Worm (Caenorhabditis elegans) whole organism, L1 larva: Measurements from ENCODE around the gene sri-1.

Source experiments
- C16A3.4 ChIP-seq: fragments of 150-350 bp; optimal IDR thresholded peaks from 2 replicates; lab custom pipeline; 2014; ENCODE audit warnings: missing biosample characterization, missing genetic modification characterization
- C34B4.2 ChIP-seq: sonication (generic microtip); optimal IDR thresholded peaks from 2 replicates; lab custom pipeline; 2017; ENCODE audit warnings: mild to moderate bottlenecking, missing genetic modification characterization, missing compliant biosample characterization
- aly-2 ChIP-seq: fragments of 150-350 bp; optimal IDR thresholded peaks from 2 replicates; lab custom pipeline; 2014; ENCODE audit warnings: missing biosample characterization, missing genetic modification characterization
- ama-1 ChIP-seq: fragments of 150-350 bp; optimal IDR thresholded peaks from 2 replicates; lab custom pipeline; 2014
- blmp-1 ChIP-seq: fragments of 150-350 bp; optimal IDR thresholded peaks from 2 replicates; lab custom pipeline; 2014; ENCODE audit warnings: missing biosample characterization, missing genetic modification characterization
- ceh-63 ChIP-seq: fragments of 200-800 bp; sonication (Bioruptor generic); optimal IDR thresholded peaks from 2 replicates; lab custom pipeline; 2018; ENCODE audit warnings: mild to moderate bottlenecking, missing genetic modification characterization, missing compliant biosample characterization
- ceh-82 ChIP-seq, 3 experiments: fragments of 150-350 bp in 1 of 3; sonication (generic microtip) in 2 of 3; optimal IDR thresholded peaks; 2 replicates each; lab custom pipeline; 2014 to 2017; ENCODE audit warnings: missing biosample characterization in 3 of 3, missing genetic modification characterization in 3 of 3
- ceh-90 ChIP-seq: sonication (generic microtip); optimal IDR thresholded peaks from 2 replicates; lab custom pipeline; 2016; ENCODE audit warnings: missing genetic modification characterization, missing compliant biosample characterization
- ces-1 ChIP-seq: fragments of 150-350 bp; optimal IDR thresholded peaks from 2 replicates; lab custom pipeline; 2014; ENCODE audit warnings: missing biosample characterization, missing genetic modification reagents, missing genetic modification characterization
- efl-1 ChIP-seq, 4 experiments: fragments of 150-350 bp; optimal IDR thresholded peaks in 3 of 4; peaks in 1 of 4; 1 replicate in 1 of 4; 2 replicates in 3 of 4; lab custom pipeline; 2014; ENCODE audit warnings: missing biosample characterization in 2 of 4, missing genetic modification characterization in 2 of 4, missing genetic modification reagents in 2 of 4
- egl-13 ChIP-seq: sonication (generic microtip); optimal IDR thresholded peaks from 2 replicates; lab custom pipeline; 2016; ENCODE audit warnings: missing genotype, missing genetic modification reagents, missing genetic modification characterization, missing compliant biosample characterization
- egl-27 ChIP-seq, 2 experiments: fragments of 150-350 bp in 1 of 2; sonication (generic microtip); optimal IDR thresholded peaks; 3 replicates each; lab custom pipeline; 2017 to 2018; ENCODE audit warnings: missing biosample characterization in 2 of 2, missing genetic modification characterization in 2 of 2, missing genetic modification reagents in 2 of 2
- elt-2 ChIP-seq: sonication (generic microtip); optimal IDR thresholded peaks from 2 replicates; lab custom pipeline; 2016; ENCODE audit warnings: missing genetic modification characterization, mild to moderate bottlenecking, inconsistent platforms, missing compliant biosample characterization, missing genetic modification reagents
- ets-5 ChIP-seq: fragments of 200-800 bp; sonication (Bioruptor generic); IDR thresholded peaks from 2 replicates; pipeline ENCODE4 v1.3.6; 2022; ENCODE audit warnings: missing genetic modification characterization, missing compliant biosample characterization
- fkh-4 ChIP-seq: sonication (generic microtip); optimal IDR thresholded peaks from 2 replicates; lab custom pipeline; 2016; ENCODE audit warnings: missing compliant biosample characterization, missing genetic modification characterization, borderline replicate concordance
- hlh-4 ChIP-seq: sonication (generic microtip); optimal IDR thresholded peaks from 2 replicates; lab custom pipeline; 2016; ENCODE audit warnings: mild to moderate bottlenecking, missing genetic modification characterization, missing compliant biosample characterization
- hpl-2 ChIP-seq: fragments of 150-350 bp; optimal IDR thresholded peaks from 2 replicates; lab custom pipeline; 2014; ENCODE audit warnings: missing biosample characterization, missing genetic modification reagents, missing genetic modification characterization
- isw-1 ChIP-seq: fragments of 200-800 bp; sonication (Bioruptor generic); IDR thresholded peaks from 2 replicates; pipeline ENCODE4 v1.3.6; 2022; ENCODE audit warnings: missing genetic modification characterization, missing compliant biosample characterization
- jun-1 ChIP-seq: fragments of 150-350 bp; optimal IDR thresholded peaks from 2 replicates; lab custom pipeline; 2014; ENCODE audit warnings: missing biosample characterization, missing genetic modification reagents, missing genetic modification characterization
- lin-15B ChIP-seq: fragments of 150-350 bp; sonication (generic microtip); optimal IDR thresholded peaks from 3 replicates; lab custom pipeline; 2014; ENCODE audit warnings: missing biosample characterization, missing genetic modification characterization
- lin-35 ChIP-seq, 2 experiments: fragments of 150-350 bp; optimal IDR thresholded peaks; 2 replicates each; lab custom pipeline; 2014; ENCODE audit warnings: missing biosample characterization in 2 of 2, missing genetic modification characterization in 2 of 2, missing genetic modification reagents in 2 of 2
- lir-3 ChIP-seq: sonication (generic microtip); optimal IDR thresholded peaks from 2 replicates; lab custom pipeline; 2016; ENCODE audit warnings: mild to moderate bottlenecking, missing genetic modification characterization, moderate library complexity, missing compliant biosample characterization; ENCODE audit not compliant: poor library complexity
- mdl-1 ChIP-seq, 2 experiments: fragments of 150-350 bp; optimal IDR thresholded peaks; 2 replicates each; lab custom pipeline; 2014 to 2017; ENCODE audit warnings: missing biosample characterization in 2 of 2, missing genetic modification characterization in 2 of 2, inconsistent platforms in 1 of 2
- mep-1 ChIP-seq: fragments of 150-350 bp; optimal IDR thresholded peaks from 2 replicates; lab custom pipeline; 2014; ENCODE audit warnings: missing biosample characterization, missing genetic modification characterization
- nhr-11 ChIP-seq: fragments of 150-350 bp; optimal IDR thresholded peaks from 2 replicates; lab custom pipeline; 2014; ENCODE audit warnings: missing biosample characterization, missing genetic modification characterization
- nhr-12 ChIP-seq: sonication (generic microtip); optimal IDR thresholded peaks from 2 replicates; lab custom pipeline; 2017; ENCODE audit warnings: missing biosample characterization, missing genetic modification characterization
- nhr-19 ChIP-seq: fragments of 200-800 bp; sonication (Bioruptor generic); conservative IDR thresholded peaks from 2 replicates; pipeline ENCODE4 v1.3.6; 2022; ENCODE audit warnings: missing genetic modification characterization, missing compliant biosample characterization
- nhr-237 ChIP-seq: fragments of 150-350 bp; optimal IDR thresholded peaks from 2 replicates; lab custom pipeline; 2014; ENCODE audit warnings: missing biosample characterization, missing genetic modification characterization
- nhr-28 ChIP-seq: fragments of 150-350 bp; optimal IDR thresholded peaks from 2 replicates; lab custom pipeline; 2014; ENCODE audit warnings: missing biosample characterization, missing genetic modification characterization
- nhr-71 ChIP-seq: sonication (generic microtip); optimal IDR thresholded peaks from 2 replicates; lab custom pipeline; 2016; ENCODE audit warnings: mild to moderate bottlenecking, missing genetic modification characterization, moderate library complexity, missing compliant biosample characterization
- nhr-90 ChIP-seq: sonication (generic microtip); optimal IDR thresholded peaks from 2 replicates; lab custom pipeline; 2016; ENCODE audit warnings: mild to moderate bottlenecking, missing genetic modification characterization, missing compliant biosample characterization; ENCODE audit not compliant: poor library complexity
- skn-1 ChIP-seq: fragments of 150-350 bp; optimal IDR thresholded peaks from 2 replicates; lab custom pipeline; 2014; ENCODE audit warnings: missing biosample characterization, missing genetic modification characterization
- snpc-4 ChIP-seq: fragments of 150-350 bp; optimal IDR thresholded peaks from 2 replicates; lab custom pipeline; 2014; ENCODE audit warnings: missing biosample characterization, missing genetic modification characterization
- sptf-1 ChIP-seq: fragments of 150-350 bp; optimal IDR thresholded peaks from 2 replicates; lab custom pipeline; 2014; ENCODE audit warnings: missing biosample characterization, missing genetic modification characterization
- tlp-1 ChIP-seq: fragments of 150-350 bp; optimal IDR thresholded peaks from 2 replicates; lab custom pipeline; 2014; ENCODE audit warnings: missing biosample characterization, missing genetic modification characterization
- unc-30 ChIP-seq: sonication (generic microtip); optimal IDR thresholded peaks from 2 replicates; lab custom pipeline; 2017; ENCODE audit warnings: missing biosample characterization, missing genetic modification characterization
- unc-86 ChIP-seq: sonication (generic microtip); optimal IDR thresholded peaks from 2 replicates; lab custom pipeline; 2016; ENCODE audit warnings: missing genetic modification characterization, missing compliant biosample characterization
- unc-98 ChIP-seq: fragments of 200-800 bp; sonication (Bioruptor generic); IDR thresholded peaks from 2 replicates; pipeline ENCODE4 v1.3.6; 2022; ENCODE audit warnings: missing genetic modification characterization, missing compliant biosample characterization
- xbp-1 ChIP-seq: sonication (generic microtip); optimal IDR thresholded peaks from 2 replicates; lab custom pipeline; 2016; ENCODE audit warnings: missing genetic modification characterization, missing compliant biosample characterization

The sri-1 gene

ce11 chrV:15957098-15957497, 10.3 kb downstream of the sri-1 start, which contains the start of gene F36G9.3:
TSS of gene F36G9.3 (plus strand) at chrV:15957398.
- no peak for TF ChIP-seq C34B4.2 (tag; lab: Kevin White, UChicago)

- TF ChIP-seq blmp-1 (tag; lab: Kevin White, UChicago), result no peak
- TF ChIP-seq unc-30 (tag; lab: Kevin White, UChicago), result no peak
- TF ChIP-seq aly-2 (tag; lab: Kevin White, UChicago), result no peak
- no peak for TF ChIP-seq nhr-19 (GFP tag; lab: Robert Waterston, UW)
- no peak for TF ChIP-seq nhr-28 (tag; lab: Kevin White, UChicago)
- no peak for TF ChIP-seq mdl-1 (tag; optimal IDR thresholded peaks at IDR 0.05; lab: Kevin White, UChicago)
- no peak for TF ChIP-seq ceh-90 (tag; lab: Kevin White, UChicago)
- no peak for TF ChIP-seq sptf-1 (tag; lab: Kevin White, UChicago)
These were observed 11.9 kb downstream of the sri-1 start, which contains the start of gene srh-186 for ce11 chrV:15955497-15955896. TSS of gene srh-186 (plus strand) at chrV:15955797.

ce11 chrV:15954932-15955331, 12.5 kb downstream of the sri-1 start, which contains the start of gene srw-57:
TSS of gene srw-57 (minus strand) at chrV:15955032.
- TF ChIP-seq xbp-1 (tag; lab: Kevin White, UChicago) (no peak), isw-1 (GFP tag; lab: Robert Waterston, UW) (no peak), hpl-2 (GFP tag; lab: Kevin White, UChicago) (no peak), mdl-1 (tag; optimal IDR thresholded peaks at IDR 0.05; lab: Kevin White, UChicago) (no peak), egl-13 (tag; lab: Kevin White, UChicago) (no peak), unc-98 (GFP tag; lab: Robert Waterston, UW) (no peak), ces-1 (GFP tag; lab: Kevin White, UChicago) (no peak), hlh-4 (tag; lab: Kevin White, UChicago) (no peak), unc-30 (tag; lab: Kevin White, UChicago) (no peak), nhr-71 (tag; lab: Kevin White, UChicago) (no peak), mep-1 (no peak), elt-2 (no peak), nhr-237 (tag; lab: Kevin White, UChicago) (no peak), nhr-12 (no peak), nhr-90 (tag; lab: Kevin White, UChicago) (no peak), C16A3.4 (tag; lab: Kevin White, UChicago) (no peak), lir-3 (tag; lab: Kevin White, UChicago) (no peak), nhr-11 (tag; lab: Kevin White, UChicago) (no peak), ceh-63 (GFP tag; lab: Kevin White, UChicago) (no peak)

- TF ChIP-seq ama-1 (lab: Kevin White, UChicago) (no peak), ceh-90 (tag; lab: Kevin White, UChicago) (no peak), lin-15B (tag; lab: Kevin White, UChicago) (no peak), efl-1 (optimal IDR thresholded peaks at IDR 0.05; lab: Kevin White, UChicago) (no peak), efl-1 (GFP tag; optimal IDR thresholded peaks at IDR 0.05 in 1 of 2; lab: Kevin White, UChicago) (peak in 1 of 2 experiments; percentile 61)
These were observed 14.7 kb downstream of the sri-1 start, which contains the start of gene srw-56 for ce11 chrV:15952762-15953161. TSS of gene srw-56 (minus strand) at chrV:15952862.

ce11 chrV:15950903-15951302, 16.5 kb downstream of the sri-1 start, which contains the start of gene srw-59:
TSS of gene srw-59 (minus strand) at chrV:15951003.
- TF ChIP-seq jun-1 (tag; lab: Kevin White, UChicago), result no peak
- TF ChIP-seq fkh-4 (tag; lab: Kevin White, UChicago), result no peak
- no peak for TF ChIP-seq ets-5 (GFP tag; lab: Robert Waterston, UW)
- no peak for TF ChIP-seq egl-27 (tag; optimal IDR thresholded peaks at IDR 0.05; lab: Kevin White, UChicago)
- no peak for TF ChIP-seq ces-1 (GFP tag; lab: Kevin White, UChicago)
- TF ChIP-seq nhr-12, result no peak
- no peak for TF ChIP-seq snpc-4
- no peak for TF ChIP-seq nhr-90 (tag; lab: Kevin White, UChicago)
- no peak for TF ChIP-seq ceh-82 (tag; optimal IDR thresholded peaks at IDR 0.05; lab: Kevin White, UChicago)
- TF ChIP-seq unc-86 (tag; lab: Kevin White, UChicago), result no peak
- TF ChIP-seq tlp-1 (tag; lab: Kevin White, UChicago), result no peak
- TF ChIP-seq lin-35 (GFP tag; optimal IDR thresholded peaks at IDR 0.05; lab: Kevin White, UChicago), result no peak
- no peak for TF ChIP-seq ama-1 (lab: Kevin White, UChicago)
- no peak for TF ChIP-seq lir-3 (tag; lab: Kevin White, UChicago)
- no peak for TF ChIP-seq skn-1 (tag; lab: Kevin White, UChicago)
